Worm (Caenorhabditis elegans) whole organism, L1 larva: ENCODE results near the gene col-129.

ENCODE experiments used
- fkh-10 ChIP-seq: sonication (generic microtip); optimal IDR thresholded peaks from 2 replicates; lab custom pipeline; 2017; ENCODE audit warnings: missing biosample characterization, missing genetic modification reagents, missing genetic modification characterization
- fos-1 ChIP-seq: fragments of 150-350 bp; optimal IDR thresholded peaks from 2 replicates; lab custom pipeline; 2014; ENCODE audit warnings: missing biosample characterization, missing genetic modification characterization
- nhr-237 ChIP-seq: fragments of 150-350 bp; optimal IDR thresholded peaks from 2 replicates; lab custom pipeline; 2014; ENCODE audit warnings: missing biosample characterization, missing genetic modification characterization
- nhr-47 ChIP-seq: sonication (generic microtip); optimal IDR thresholded peaks from 2 replicates; lab custom pipeline; 2016; ENCODE audit warnings: mild to moderate bottlenecking, missing genetic modification characterization, moderate library complexity, missing compliant biosample characterization

- TF ChIP-seq nhr-237 (tag; lab: Kevin White, UChicago), result no peak
- TF ChIP-seq fkh-10, result no peak
- TF ChIP-seq nhr-47 (tag; lab: Kevin White, UChicago), result no peak
- no peak for TF ChIP-seq fos-1 (tag; lab: Kevin White, UChicago)
Measured at ce11 chrIV:12157915-12158314, 47.7 kb upstream of the col-129 start.
